Fruit fly (Drosophila melanogaster) whole organism, embryonic: ENCODE results near the gene CG15283.

ENCODE experiments used
- Asciz ChIP-seq: fragments of 200-800 bp; sonication (Bioruptor generic); optimal IDR thresholded peaks from 2 replicates; lab custom pipeline; 2017; ENCODE audit warnings: missing biosample characterization, mild to moderate bottlenecking, missing genetic modification characterization, missing genetic modification reagents
- CG10431 ChIP-seq: fragments of 200-800 bp; sonication (Bioruptor generic); optimal IDR thresholded peaks from 3 replicates; lab custom pipeline; 2018; ENCODE audit warnings: missing biosample characterization, mild to moderate bottlenecking, missing genetic modification characterization
- CG11093 ChIP-seq: fragments of 200-800 bp; sonication (Bioruptor generic); IDR thresholded peaks from 3 replicates; pipeline ENCODE4 v1.3.6; 2022; ENCODE audit warnings: missing biosample characterization, missing genetic modification characterization
- CG12391 ChIP-seq: fragments of 200-800 bp; sonication (Bioruptor generic); optimal IDR thresholded peaks from 3 replicates; lab custom pipeline; 2018; ENCODE audit warnings: missing biosample characterization, mild to moderate bottlenecking, missing genetic modification characterization, moderate library complexity
- CG12942 ChIP-seq: fragments of 200-800 bp; sonication (Bioruptor generic); optimal IDR thresholded peaks from 3 replicates; lab custom pipeline; 2016; ENCODE audit warnings: missing biosample characterization, missing genetic modification characterization
- CG13296 ChIP-seq: fragments of 200-800 bp; sonication (Bioruptor generic); optimal IDR thresholded peaks from 3 replicates; lab custom pipeline; 2018; ENCODE audit warnings: missing biosample characterization, mild to moderate bottlenecking, missing genetic modification characterization
- CG2116 ChIP-seq: fragments of 200-800 bp; sonication (Bioruptor generic); optimal IDR thresholded peaks from 3 replicates; lab custom pipeline; 2018; ENCODE audit warnings: missing biosample characterization, mild to moderate bottlenecking, missing genetic modification characterization
- CG3163 ChIP-seq: fragments of 200-800 bp; sonication (Bioruptor generic); optimal IDR thresholded peaks from 3 replicates; lab custom pipeline; 2016; ENCODE audit warnings: missing biosample characterization, missing genetic modification characterization
- CG32772 ChIP-seq: fragments of 200-800 bp; sonication (Bioruptor generic); IDR thresholded peaks from 2 replicates; pipeline ENCODE4 v1.3.6; 2022; ENCODE audit warnings: missing biosample characterization, missing genetic modification characterization
- CoRest ChIP-seq: fragments of 200-800 bp; sonication (Bioruptor generic); optimal IDR thresholded peaks from 3 replicates; lab custom pipeline; 2018; ENCODE audit warnings: missing biosample characterization, mild to moderate bottlenecking, missing genetic modification characterization, moderate library complexity
- D ChIP-seq, 2 experiments: fragments of 200-800 bp in 1 of 2; fragments of >200 bp in 1 of 2; sonication (Bioruptor generic) in 1 of 2; optimal IDR thresholded peaks; 2 replicates in 1 of 2; 3 replicates in 1 of 2; lab custom pipeline; 2017; ENCODE audit warnings: mild to moderate bottlenecking in 1 of 2, missing biosample characterization in 1 of 2, missing genetic modification characterization in 1 of 2, missing genetic modification reagents in 1 of 2
- Dbx ChIP-seq: fragments of 200-800 bp; sonication (Bioruptor generic); IDR thresholded peaks from 3 replicates; pipeline ENCODE4 v1.3.6; 2022; ENCODE audit warnings: missing biosample characterization, missing genetic modification characterization
- H15 ChIP-seq: fragments of 200-800 bp; sonication (Bioruptor generic); IDR thresholded peaks from 3 replicates; pipeline ENCODE4 v1.3.6; 2022; ENCODE audit warnings: missing biosample characterization, missing genetic modification characterization
- Hr78 ChIP-seq, 2 experiments: fragments of 200-800 bp in 1 of 2; fragments of >200 bp in 1 of 2; sonication (Bioruptor generic) in 1 of 2; optimal IDR thresholded peaks; 2 replicates each; lab custom pipeline; 2017 to 2019; ENCODE audit warnings: missing biosample characterization in 2 of 2, missing genetic modification characterization in 2 of 2, mild to moderate bottlenecking in 1 of 2, moderate library complexity in 1 of 2
- Kr ChIP-seq: fragments of 200-800 bp; sonication (Bioruptor generic); optimal IDR thresholded peaks from 2 replicates; lab custom pipeline; 2017; ENCODE audit warnings: missing biosample characterization, mild to moderate bottlenecking, missing genetic modification characterization
- Max ChIP-seq: fragments of 200-800 bp; sonication (Bioruptor generic); optimal IDR thresholded peaks from 2 replicates; lab custom pipeline; 2016; ENCODE audit warnings: missing biosample characterization, mild to moderate bottlenecking, missing genetic modification characterization
- NK7.1 ChIP-seq: fragments of 200-800 bp; sonication (Bioruptor generic); optimal IDR thresholded peaks from 3 replicates; lab custom pipeline; 2016; ENCODE audit warnings: missing biosample characterization, missing genetic modification characterization
- NfI ChIP-seq: fragments of 200-800 bp; sonication (Bioruptor generic); optimal IDR thresholded peaks from 3 replicates; lab custom pipeline; 2018; ENCODE audit warnings: missing biosample characterization, mild to moderate bottlenecking, missing genetic modification characterization, moderate library complexity
- TFAM ChIP-seq: fragments of 200-800 bp; sonication (Bioruptor generic); optimal IDR thresholded peaks from 2 replicates; lab custom pipeline; 2017; ENCODE audit warnings: missing biosample characterization, missing genetic modification characterization, inconsistent platforms
- al ChIP-seq: fragments of 200-800 bp; sonication (Bioruptor generic); IDR thresholded peaks from 2 replicates; pipeline ENCODE4 v1.3.6; 2022; ENCODE audit warnings: missing biosample characterization, missing genetic modification characterization
- amos ChIP-seq: fragments of 200-800 bp; sonication (Bioruptor generic); IDR thresholded peaks from 2 replicates; pipeline ENCODE4 v1.3.6; 2022; ENCODE audit warnings: missing biosample characterization, missing genetic modification characterization; ENCODE audit not compliant: partially characterized antibody
- br ChIP-seq: fragments of >200 bp; optimal IDR thresholded peaks from 2 replicates; lab custom pipeline; 2017
- cad ChIP-seq: fragments of >200 bp; optimal IDR thresholded peaks from 2 replicates; lab custom pipeline; 2017; ENCODE audit warnings: missing biosample characterization, missing genetic modification characterization
- dmrt99B ChIP-seq: fragments of 200-800 bp; sonication (Bioruptor generic); optimal IDR thresholded peaks from 2 replicates; lab custom pipeline; 2018; ENCODE audit warnings: missing biosample characterization, mild to moderate bottlenecking, missing genetic modification characterization, moderate library complexity
- ems ChIP-seq: fragments of 200-800 bp; sonication (Bioruptor generic); optimal IDR thresholded peaks from 3 replicates; lab custom pipeline; 2016; ENCODE audit warnings: missing biosample characterization, missing genetic modification characterization
- gem ChIP-seq: fragments of 200-800 bp; sonication (Bioruptor generic); optimal IDR thresholded peaks from 2 replicates; lab custom pipeline; 2019; ENCODE audit warnings: missing biosample characterization, mild to moderate bottlenecking, missing genetic modification characterization, moderate library complexity
- grn ChIP-seq: fragments of 200-800 bp; sonication (Bioruptor generic); optimal IDR thresholded peaks from 3 replicates; lab custom pipeline; 2017; ENCODE audit warnings: missing biosample characterization, missing genetic modification characterization
- gsb-n ChIP-seq: fragments of 200-800 bp; sonication (Bioruptor generic); optimal IDR thresholded peaks from 3 replicates; lab custom pipeline; 2018; ENCODE audit warnings: missing biosample characterization, mild to moderate bottlenecking, missing genetic modification characterization
- hbn ChIP-seq: fragments of 200-800 bp; sonication (Bioruptor generic); IDR thresholded peaks from 2 replicates; pipeline ENCODE4 v1.3.6; 2022; ENCODE audit warnings: missing biosample characterization, missing genetic modification characterization; ENCODE audit not compliant: partially characterized antibody
- hkb ChIP-seq, 2 experiments: fragments of 200-800 bp in 1 of 2; fragments of >200 bp in 1 of 2; sonication (Bioruptor generic) in 1 of 2; IDR thresholded peaks in 1 of 2; optimal IDR thresholded peaks in 1 of 2; 2 replicates each; pipeline versions ENCODE4 v1.3.6 to Lab custom; 2017 to 2022; ENCODE audit warnings: missing biosample characterization in 1 of 2, missing genetic modification characterization in 1 of 2
- kni ChIP-seq: fragments of 200-800 bp; sonication (Bioruptor generic); optimal IDR thresholded peaks from 3 replicates; lab custom pipeline; 2017; ENCODE audit warnings: mild to moderate bottlenecking, missing biosample characterization, missing genetic modification reagents, missing genetic modification characterization
- nerfin-2 ChIP-seq: fragments of 200-800 bp; sonication (Bioruptor generic); IDR thresholded peaks from 2 replicates; pipeline ENCODE4 v1.3.6; 2022; ENCODE audit warnings: missing biosample characterization, missing genetic modification characterization; ENCODE audit not compliant: partially characterized antibody
- oc ChIP-seq: fragments of 200-800 bp; sonication (Bioruptor generic); optimal IDR thresholded peaks from 2 replicates; lab custom pipeline; 2018; ENCODE audit warnings: missing biosample characterization, mild to moderate bottlenecking, missing genetic modification characterization, moderate library complexity
- odd ChIP-seq: fragments of 200-800 bp; sonication (Bioruptor generic); optimal IDR thresholded peaks from 2 replicates; lab custom pipeline; 2017; ENCODE audit warnings: missing biosample characterization, mild to moderate bottlenecking, missing genetic modification characterization
- pnt ChIP-seq: fragments of 200-800 bp; sonication (Bioruptor generic); optimal IDR thresholded peaks from 3 replicates; lab custom pipeline; 2016; ENCODE audit warnings: missing biosample characterization, missing genetic modification characterization
- prd ChIP-seq, 3 experiments: fragments of >200 bp in 2 of 3; fragments of 200-800 bp in 1 of 3; sonication (Bioruptor generic) in 1 of 3; optimal IDR thresholded peaks in 2 of 3; IDR thresholded peaks in 1 of 3; 2 replicates in 2 of 3; 3 replicates in 1 of 3; pipeline versions ENCODE4 v1.3.6 to Lab custom; 2017 to 2022; ENCODE audit warnings: missing biosample characterization in 1 of 3, missing genetic modification characterization in 1 of 3
- pros ChIP-seq: fragments of 200-800 bp; sonication (Bioruptor generic); optimal IDR thresholded peaks from 3 replicates; lab custom pipeline; 2019; ENCODE audit warnings: missing biosample characterization, mild to moderate bottlenecking, missing genetic modification characterization, moderate library complexity
- rib ChIP-seq: fragments of 200-800 bp; sonication (Bioruptor generic); IDR thresholded peaks from 2 replicates; pipeline ENCODE4 v1.3.6; 2022; ENCODE audit warnings: missing biosample characterization, missing genetic modification characterization
- seq ChIP-seq: fragments of 200-800 bp; sonication (Bioruptor generic); IDR thresholded peaks from 2 replicates; pipeline ENCODE4 v1.3.6; 2022; ENCODE audit warnings: missing biosample characterization, missing genetic modification characterization
- tll ChIP-seq, 2 experiments: fragments of 200-800 bp in 1 of 2; fragments of >200 bp in 1 of 2; sonication (Bioruptor generic) in 1 of 2; optimal IDR thresholded peaks; 2 replicates each; lab custom pipeline; 2017 to 2019; ENCODE audit warnings: missing biosample characterization in 2 of 2, missing genetic modification characterization in 2 of 2, mild to moderate bottlenecking in 1 of 2, moderate library complexity in 1 of 2
- twi ChIP-seq: fragments of 200-800 bp; optimal IDR thresholded peaks from 2 replicates; lab custom pipeline; 2019; ENCODE audit warnings: missing biosample characterization, mild to moderate bottlenecking, missing genetic modification characterization, moderate library complexity
- wdn ChIP-seq: fragments of 200-800 bp; sonication (Bioruptor generic); IDR thresholded peaks from 2 replicates; pipeline ENCODE4 v1.3.6; 2022; ENCODE audit warnings: missing biosample characterization, missing genetic modification characterization
- zen ChIP-seq: fragments of 200-800 bp; sonication (Bioruptor generic); optimal IDR thresholded peaks from 3 replicates; lab custom pipeline; 2018; ENCODE audit warnings: missing biosample characterization, mild to moderate bottlenecking, missing genetic modification characterization, moderate library complexity

Gene CG15283

dm6 chr2L:14431421-14431820, 19.3 kb downstream of the CG15283 start (continued):
- no peak for TF ChIP-seq CG12391 (tag; lab: Kevin White, UChicago)
- no peak for TF ChIP-seq CG3163 (GFP tag; lab: Kevin White, UChicago)
- TF ChIP-seq Hr78 (GFP tag; optimal IDR thresholded peaks at IDR 0.05; lab: Kevin White, UChicago), result no peak
- TF ChIP-seq kni (GFP tag; lab: Kevin White, UChicago), result peak; percentile 57
- TF ChIP-seq CG12942, result no peak
- TF ChIP-seq gsb-n (tag; lab: Kevin White, UChicago), result no peak
- no peak for TF ChIP-seq wdn (GFP tag; lab: Robert Waterston, UW)
- peak; percentile 71 for TF ChIP-seq zen (tag; lab: Kevin White, UChicago)
- peak; percentile 6 for TF ChIP-seq oc (tag; lab: Kevin White, UChicago)
- TF ChIP-seq CG2116 (GFP tag; lab: Kevin White, UChicago), result no peak
- TF ChIP-seq Max (GFP tag; lab: Kevin White, UChicago), result no peak
- TF ChIP-seq pnt (GFP tag; lab: Kevin White, UChicago), result no peak
- 0 out of 2 replicates have a peak, but pooled peaks have one; percentile 24 for TF ChIP-seq rib (GFP tag; lab: Robert Waterston, UW)
- TF ChIP-seq cad (GFP tag; lab: Kevin White, UChicago), result peak; percentile 62
- no peak for TF ChIP-seq hkb (optimal IDR thresholded peaks at IDR 0.05; lab: Kevin White, UChicago)
- TF ChIP-seq hkb (GFP tag; IDR thresholded peaks at IDR 0.05; lab: Robert Waterston, UW), result 0 out of 2 replicates have a peak, but pooled peaks have one; percentile 12
- no peak for TF ChIP-seq CG11093 (GFP tag; lab: Robert Waterston, UW)
- TF ChIP-seq twi (tag; lab: Kevin White, UChicago), result peak; percentile 65
- TF ChIP-seq hbn (GFP tag; lab: Robert Waterston, UW), result no peak
- TF ChIP-seq Kr (GFP tag; lab: Kevin White, UChicago), result peak; percentile 81
- TF ChIP-seq br (lab: Kevin White, UChicago), result no peak
- no peak for TF ChIP-seq NfI (GFP tag; lab: Kevin White, UChicago)
- TF ChIP-seq amos, result no peak
- TF ChIP-seq nerfin-2 (GFP tag; lab: Robert Waterston, UW), result no peak

dm6 chr2L:14430138-14430815, 20.4 kb downstream of the CG15283 start:
- TF ChIP-seq oc (tag; lab: Kevin White, UChicago) (peak; percentile 47), D (optimal IDR thresholded peaks at IDR 0.05; lab: Kevin White, UChicago) (peak; percentile 52), D (GFP tag; optimal IDR thresholded peaks at IDR 0.05; lab: Kevin White, UChicago) (no peak), pros (GFP tag; lab: Kevin White, UChicago) (peak; percentile 74), kni (GFP tag; lab: Kevin White, UChicago) (peak; percentile 10), grn (peak; percentile 82), tll (GFP tag; optimal IDR thresholded peaks at IDR 0.05; lab: Kevin White, UChicago) (peak in 1 of 2 experiments; percentile 95), prd (optimal IDR thresholded peaks at IDR 0.05; lab: Kevin White, UChicago) (no peak), prd (GFP tag; IDR thresholded peaks at IDR 0.05; lab: Robert Waterston, UW) (no peak), zen (tag; lab: Kevin White, UChicago) (peak; percentile 53), CoRest (tag; lab: Kevin White, UChicago) (no peak), Asciz (no peak), twi (tag; lab: Kevin White, UChicago) (peak; percentile 24)

- no peak for TF ChIP-seq TFAM (GFP tag; lab: Kevin White, UChicago)
- no peak for TF ChIP-seq CG13296 (GFP tag; lab: Kevin White, UChicago)
- no peak for TF ChIP-seq odd (GFP tag; lab: Kevin White, UChicago)
- TF ChIP-seq seq, result no peak
- TF ChIP-seq NK7.1 (GFP tag; lab: Kevin White, UChicago), result no peak
- no peak for TF ChIP-seq dmrt99B
- TF ChIP-seq CG10431 (GFP tag; lab: Kevin White, UChicago), result no peak
- TF ChIP-seq CG32772 (GFP tag; lab: Robert Waterston, UW), result no peak
- no peak for TF ChIP-seq gem (tag; lab: Kevin White, UChicago)
- no peak for TF ChIP-seq ems (GFP tag; lab: Kevin White, UChicago)
- TF ChIP-seq al, result no peak
- TF ChIP-seq Dbx (GFP tag; lab: Robert Waterston, UW), result no peak
- TF ChIP-seq H15 (GFP tag; lab: Robert Waterston, UW), result no peak
Observed at dm6 chr2L:14425089-14425488, 25.6 kb downstream of the CG15283 start, which contains the start of gene Cpr35B. Gene Cpr35B, minus strand, starts transcription at chr2L:14425189.
